Worm (Caenorhabditis elegans) whole organism, late embryonic: ENCODE measurements around the gene xtr-2.
"Not testable (repeated sequence)": the region's sequence is repeated elsewhere in the genome, so short reads cannot be mapped to it uniquely, and the experiment has no call there.

Source experiments
- F13H6.1 ChIP-seq: sonication (generic microtip); optimal IDR thresholded peaks from 2 replicates; lab custom pipeline; 2016; ENCODE audit warnings: missing genetic modification characterization, missing compliant biosample characterization
- K02D7.2 ChIP-seq: sonication (generic microtip); optimal IDR thresholded peaks from 2 replicates; lab custom pipeline; 2017; ENCODE audit warnings: mild to moderate bottlenecking, missing genetic modification characterization, missing compliant biosample characterization
- Y22D7AL.16 ChIP-seq: sonication (generic microtip); optimal IDR thresholded peaks from 2 replicates; lab custom pipeline; 2016; ENCODE audit warnings: missing genetic modification characterization, missing compliant biosample characterization
- ahr-1 ChIP-seq: sonication (generic microtip); optimal IDR thresholded peaks from 2 replicates; lab custom pipeline; 2016; ENCODE audit warnings: missing genetic modification characterization, missing compliant biosample characterization
- ama-1 ChIP-seq: fragments of 150-350 bp; optimal IDR thresholded peaks from 2 replicates; lab custom pipeline; 2014
- ceh-14 ChIP-seq: sonication (generic microtip); optimal IDR thresholded peaks from 2 replicates; lab custom pipeline; 2016; ENCODE audit warnings: missing genotype, missing genetic modification characterization, missing compliant biosample characterization
- ceh-18 ChIP-seq: sonication (generic microtip); optimal IDR thresholded peaks from 2 replicates; lab custom pipeline; 2016; ENCODE audit warnings: missing genetic modification characterization, missing compliant biosample characterization
- ceh-30 ChIP-seq: fragments of 150-350 bp; optimal IDR thresholded peaks from 2 replicates; lab custom pipeline; 2014; ENCODE audit warnings: missing biosample characterization, missing genetic modification characterization
- ceh-48 ChIP-seq: sonication (generic microtip); optimal IDR thresholded peaks from 2 replicates; lab custom pipeline; 2016; ENCODE audit warnings: missing genetic modification characterization, inconsistent platforms, missing compliant biosample characterization
- dmd-4 ChIP-seq: sonication (generic microtip); optimal IDR thresholded peaks from 2 replicates; lab custom pipeline; 2016; ENCODE audit warnings: borderline replicate concordance, missing genetic modification characterization, missing compliant biosample characterization
- dve-1 ChIP-seq: sonication (generic microtip); optimal IDR thresholded peaks from 2 replicates; lab custom pipeline; 2017; ENCODE audit warnings: antibody characterized with exemption, mild to moderate bottlenecking, missing genetic modification characterization, missing compliant biosample characterization
- elt-2 ChIP-seq: sonication (generic microtip); optimal IDR thresholded peaks from 2 replicates; lab custom pipeline; 2016; ENCODE audit warnings: missing genetic modification reagents, missing genetic modification characterization, missing compliant biosample characterization
- fkh-10 ChIP-seq: fragments of 150-350 bp; optimal IDR thresholded peaks from 2 replicates; lab custom pipeline; 2014; ENCODE audit warnings: missing biosample characterization, missing genetic modification reagents, missing genetic modification characterization
- fkh-6 ChIP-seq: sonication (generic microtip); optimal IDR thresholded peaks from 2 replicates; lab custom pipeline; 2016; ENCODE audit warnings: missing genetic modification characterization, missing compliant biosample characterization
- hlh-15 ChIP-seq: sonication (generic microtip); optimal IDR thresholded peaks from 2 replicates; lab custom pipeline; 2016; ENCODE audit warnings: missing genetic modification characterization, missing compliant biosample characterization
- hlh-30 ChIP-seq: sonication (generic microtip); optimal IDR thresholded peaks from 2 replicates; lab custom pipeline; 2017; ENCODE audit warnings: antibody characterized with exemption, missing genetic modification characterization, missing compliant biosample characterization; ENCODE audit not compliant: insufficient read depth
- hlh-6 ChIP-seq: sonication (generic microtip); optimal IDR thresholded peaks from 2 replicates; lab custom pipeline; 2016; ENCODE audit warnings: missing genotype, missing genetic modification characterization, missing compliant biosample characterization
- lim-6 ChIP-seq: sonication (generic microtip); optimal IDR thresholded peaks from 2 replicates; lab custom pipeline; 2016; ENCODE audit warnings: missing genetic modification characterization, missing compliant biosample characterization
- lin-11 ChIP-seq: fragments of 200-800 bp; sonication (Bioruptor generic); optimal IDR thresholded peaks from 2 replicates; lab custom pipeline; 2018; ENCODE audit warnings: mild to moderate bottlenecking, missing genetic modification characterization, missing compliant biosample characterization
- madf-2 ChIP-seq: sonication (generic microtip); optimal IDR thresholded peaks from 2 replicates; lab custom pipeline; 2017; ENCODE audit warnings: missing genetic modification characterization, missing compliant biosample characterization
- nhr-232 ChIP-seq: sonication (generic microtip); optimal IDR thresholded peaks from 2 replicates; lab custom pipeline; 2016; ENCODE audit warnings: missing genetic modification characterization, missing compliant biosample characterization
- npax-4 ChIP-seq: sonication (generic microtip); optimal IDR thresholded peaks from 2 replicates; lab custom pipeline; 2016; ENCODE audit warnings: missing genetic modification characterization, missing compliant biosample characterization
- pag-3 ChIP-seq: sonication (generic microtip); optimal IDR thresholded peaks from 2 replicates; lab custom pipeline; 2016; ENCODE audit warnings: missing compliant biosample characterization, missing genetic modification characterization, borderline replicate concordance
- pat-9 ChIP-seq: fragments of 200-800 bp; sonication (Bioruptor generic); optimal IDR thresholded peaks from 2 replicates; lab custom pipeline; 2018; ENCODE audit warnings: mild to moderate bottlenecking, missing genetic modification characterization, moderate library complexity, missing compliant biosample characterization
- pax-1 ChIP-seq: fragments of 150-350 bp; optimal IDR thresholded peaks from 2 replicates; lab custom pipeline; 2014; ENCODE audit warnings: missing biosample characterization, missing genetic modification characterization
- pha-2 ChIP-seq: sonication (generic microtip); optimal IDR thresholded peaks from 2 replicates; lab custom pipeline; 2017; ENCODE audit warnings: mild to moderate bottlenecking, missing genetic modification characterization, missing compliant biosample characterization
- pha-4 ChIP-seq: fragments of 150-350 bp; optimal IDR thresholded peaks from 2 replicates; lab custom pipeline; 2018; ENCODE audit warnings: missing biosample characterization, missing genetic modification reagents, missing genetic modification characterization
- pros-1 ChIP-seq: fragments of 150-350 bp; optimal IDR thresholded peaks from 2 replicates; lab custom pipeline; 2014; ENCODE audit warnings: missing biosample characterization, missing genetic modification reagents, missing genetic modification characterization
- sdc-2 ChIP-seq: sonication (generic microtip); optimal IDR thresholded peaks from 2 replicates; lab custom pipeline; 2016; ENCODE audit warnings: missing genotype, missing genetic modification characterization, missing compliant biosample characterization
- sox-4 ChIP-seq: sonication (generic microtip); optimal IDR thresholded peaks from 2 replicates; lab custom pipeline; 2017; ENCODE audit warnings: mild to moderate bottlenecking, missing genetic modification characterization, inconsistent platforms, missing compliant biosample characterization
- syd-9 ChIP-seq: sonication (generic microtip); optimal IDR thresholded peaks from 2 replicates; lab custom pipeline; 2016; ENCODE audit warnings: mild to moderate bottlenecking, missing genetic modification characterization, moderate library complexity, missing compliant biosample characterization
- tbx-2 ChIP-seq: sonication (generic microtip); optimal IDR thresholded peaks from 2 replicates; lab custom pipeline; 2016; ENCODE audit warnings: missing genetic modification characterization, missing compliant biosample characterization
- ttx-3 ChIP-seq: sonication (generic microtip); optimal IDR thresholded peaks from 2 replicates; lab custom pipeline; 2016; ENCODE audit warnings: missing genetic modification reagents, missing genetic modification characterization, missing compliant biosample characterization
- unc-55 ChIP-seq: sonication (generic microtip); optimal IDR thresholded peaks from 2 replicates; lab custom pipeline; 2017; ENCODE audit warnings: missing biosample characterization, missing genetic modification reagents, missing genetic modification characterization
- zip-5 ChIP-seq: sonication (generic microtip); optimal IDR thresholded peaks from 2 replicates; lab custom pipeline; 2016; ENCODE audit warnings: missing genetic modification characterization, missing compliant biosample characterization

Gene xtr-2

DNA sequence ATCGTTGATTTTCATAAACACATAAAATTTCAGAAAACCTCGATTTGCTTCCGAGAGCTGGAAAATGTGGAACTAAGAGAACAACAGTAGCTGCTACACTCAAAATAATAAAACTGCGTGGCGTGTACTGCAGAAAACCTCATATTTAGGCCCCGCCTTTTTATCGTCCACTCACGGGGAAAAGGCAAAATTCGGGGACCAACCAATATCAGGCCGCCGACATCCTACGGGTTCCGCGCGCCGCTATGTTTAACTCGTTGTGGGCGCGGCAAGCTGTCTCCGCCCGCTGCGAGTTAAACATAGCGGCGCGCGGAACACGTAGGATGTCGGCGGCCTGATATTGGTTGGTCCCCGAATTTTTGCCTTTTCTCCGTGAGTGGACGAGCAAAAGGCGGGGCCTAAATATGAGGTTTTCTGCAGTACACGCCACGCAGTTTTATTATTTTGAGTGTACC, 7.3 kb upstream of the xtr-2 start, which contains the start of gene F17A2.16:
Gene F17A2.16, plus strand, starts transcription at position 405 of the 455 bp plus-strand sequence.
- TF ChIP-seq tbx-2; pha-4 (tag; lab: Kevin White, UChicago); pag-3 (tag; lab: Kevin White, UChicago): not testable (repeated sequence)

DNA sequence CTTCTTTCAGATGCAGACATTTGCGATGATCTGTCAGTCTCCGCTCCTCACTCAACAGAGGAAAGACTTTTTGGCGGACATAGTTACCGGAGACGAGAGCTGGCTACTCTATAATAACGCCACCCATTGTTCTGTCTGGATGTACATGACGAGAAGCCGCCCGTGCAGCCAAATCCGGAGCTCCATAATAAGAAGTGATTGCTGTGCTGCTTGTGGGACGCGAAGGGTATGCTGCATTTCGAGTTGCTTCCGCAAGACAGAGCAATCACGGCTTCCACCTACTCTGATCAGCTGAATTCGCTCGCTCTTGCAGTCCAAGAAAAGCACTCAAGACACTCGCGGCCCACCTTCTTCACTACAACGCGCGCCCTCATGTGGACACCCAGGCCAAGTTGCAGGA, 1.6 kb upstream of the xtr-2 start:
- TF ChIP-seq hlh-15 (tag; lab: Kevin White, UChicago) (no peak), F13H6.1 (tag; lab: Kevin White, UChicago) (no peak), pax-1 (tag; lab: Kevin White, UChicago) (no peak)

DNA sequence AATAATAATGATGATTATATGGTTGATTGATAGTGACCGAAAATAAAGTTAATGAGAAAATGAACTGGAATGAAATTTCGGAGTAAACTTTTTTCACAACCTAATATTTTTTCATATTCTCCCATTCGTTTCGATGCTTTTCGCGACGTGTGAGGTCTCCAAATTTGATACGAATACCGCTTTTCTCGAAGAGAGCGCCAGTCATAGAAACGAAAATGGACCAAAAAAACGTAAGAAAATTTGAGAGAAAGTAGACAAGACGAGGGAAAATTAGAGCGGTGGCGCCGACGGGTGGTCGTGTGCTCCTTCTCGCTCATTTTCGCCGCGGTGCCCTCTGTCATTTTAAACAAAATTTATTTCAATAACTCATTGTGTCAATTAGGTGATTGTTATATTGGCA, 973 bp upstream of the xtr-2 start:
- TF ChIP-seq ceh-48 (tag; lab: Kevin White, UChicago) (no peak), pat-9 (tag; lab: Kevin White, UChicago) (no peak), unc-55 (no peak), dmd-4 (tag; lab: Kevin White, UChicago) (no peak), madf-2 (tag; lab: Kevin White, UChicago) (no peak), sdc-2 (tag; lab: Kevin White, UChicago) (no peak), sox-4 (no peak), ttx-3 (no peak), ahr-1 (no peak), lin-11 (tag; lab: Kevin White, UChicago) (no peak), ama-1 (no peak), pha-2 (tag; lab: Kevin White, UChicago) (no peak), lim-6 (no peak), pha-4 (tag; lab: Kevin White, UChicago) (no peak), ceh-18 (tag; lab: Kevin White, UChicago) (no peak), fkh-10 (GFP tag; lab: Kevin White, UChicago) (no peak), ceh-30 (tag; lab: Kevin White, UChicago) (no peak), fkh-6 (tag; lab: Kevin White, UChicago) (no peak), zip-5 (tag; lab: Kevin White, UChicago) (no peak), Y22D7AL.16 (tag; lab: Kevin White, UChicago) (no peak)

DNA sequence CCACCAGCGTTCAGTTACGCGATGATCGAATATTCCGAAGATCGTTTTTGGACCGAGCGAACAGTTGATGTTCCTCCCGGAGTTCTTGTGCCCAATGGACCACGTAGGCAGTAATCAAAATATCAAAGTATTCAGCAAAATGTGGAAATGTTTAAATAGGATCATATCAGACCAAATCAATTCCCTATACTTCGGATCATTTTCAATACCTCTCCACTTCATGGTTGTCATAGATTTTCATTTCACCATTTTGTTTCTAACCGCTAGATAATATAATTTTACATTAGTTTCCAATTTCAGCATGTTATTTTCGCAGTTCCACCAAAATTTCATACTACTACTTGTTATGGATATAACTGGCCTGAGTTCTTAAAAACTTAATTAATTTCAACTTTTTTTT, 2.2 kb downstream of the xtr-2 start:
- no peak for TF ChIP-seq hlh-6 (tag; lab: Kevin White, UChicago)
- no peak for TF ChIP-seq pros-1 (tag; lab: Kevin White, UChicago)
- TF ChIP-seq dve-1 (tag; lab: Kevin White, UChicago) = no peak
- no peak for TF ChIP-seq npax-4 (tag; lab: Kevin White, UChicago)
- TF ChIP-seq lim-6 = no peak
- no peak for TF ChIP-seq pax-1 (tag; lab: Kevin White, UChicago)
- TF ChIP-seq ceh-14 (tag; lab: Kevin White, UChicago) = no peak
- no peak for TF ChIP-seq hlh-15 (tag; lab: Kevin White, UChicago)
- no peak for TF ChIP-seq K02D7.2
- no peak for TF ChIP-seq hlh-30 (tag; lab: Kevin White, UChicago)
- TF ChIP-seq fkh-6 (tag; lab: Kevin White, UChicago) = no peak
- no peak for TF ChIP-seq nhr-232 (tag; lab: Kevin White, UChicago)

DNA sequence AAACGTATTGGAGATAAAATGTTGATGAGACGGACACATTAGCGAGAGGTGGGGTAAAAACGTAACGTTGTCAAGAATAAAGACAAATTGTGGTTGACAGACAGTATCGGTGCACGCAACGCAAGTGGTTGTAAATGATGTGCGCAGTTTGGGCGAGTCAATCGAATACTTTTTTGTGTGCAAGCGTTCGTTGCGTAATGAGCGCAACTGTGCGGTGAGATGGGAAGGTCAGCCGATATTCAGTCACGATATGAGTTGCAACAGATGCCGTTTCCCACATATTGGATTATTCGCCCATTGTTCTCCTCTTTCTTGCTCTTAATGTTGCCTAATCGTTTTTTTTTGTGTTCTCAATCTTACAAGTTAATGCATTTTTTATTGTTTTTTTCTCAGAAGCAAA, 5.4 kb downstream of the xtr-2 start, which contains the start of gene ceh-40:
Gene ceh-40, minus strand, starts transcription at position 41 of the 400 bp plus-strand sequence.
- TF ChIP-seq syd-9 (tag; lab: Kevin White, UChicago) (no peak), tbx-2 (peak; percentile 35), lin-11 (tag; lab: Kevin White, UChicago) (no peak), elt-2 (tag; lab: Kevin White, UChicago) (peak; percentile 26), hlh-15 (tag; lab: Kevin White, UChicago) (no peak), unc-55 (peak; percentile 49)
